Worm (Caenorhabditis elegans): Measurements from ENCODE around the gene fbxc-22.

DNA sequence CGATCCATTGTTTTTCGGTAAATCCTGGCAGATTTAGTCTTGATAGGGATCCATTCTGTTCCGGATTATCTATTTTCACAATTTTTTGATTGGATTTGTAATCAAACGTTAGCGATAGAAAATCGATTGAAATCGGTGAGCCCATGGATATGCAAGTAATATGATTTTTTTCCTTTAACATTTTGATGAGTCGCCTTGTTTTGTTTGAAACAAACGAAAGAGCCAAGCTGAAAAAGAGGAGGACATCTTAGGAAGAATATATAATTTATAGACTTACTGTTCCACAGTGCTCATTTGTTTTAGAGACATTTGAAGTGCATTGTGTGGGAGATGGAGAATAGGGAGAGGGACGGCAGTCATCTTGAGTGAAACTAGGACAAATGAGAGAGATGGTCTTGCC lies 2.1 kb downstream of the fbxc-22 start, which contains the start of the genes fbxb-18 and fbxb-19:
- TF ChIP-seq ZK546.5 (tag; optimal IDR thresholded peaks at IDR 0.05) (no peak), fos-1 (tag; optimal IDR thresholded peaks at IDR 0.05) (no peak), pha-4 (GFP tag; IDR thresholded peaks at IDR 0.05) (no peak), pha-4 (tag; optimal IDR thresholded peaks at IDR 0.05) (no peak), zag-1 (tag; optimal IDR thresholded peaks at IDR 0.05) (no peak), nhr-42 (GFP tag; IDR thresholded peaks at IDR 0.05) (no peak)

All from whole organism, L4 larva.